Worm (Caenorhabditis elegans) whole organism, L4 larva: ENCODE results near the gene sqv-1.

Experiments
- aly-2 ChIP-seq: sonication (generic microtip); optimal IDR thresholded peaks from 2 replicates; lab custom pipeline; 2018; ENCODE audit warnings: missing biosample characterization, missing genetic modification characterization
- ama-1 ChIP-seq: fragments of 150-350 bp; optimal IDR thresholded peaks from 2 replicates; lab custom pipeline; 2014; ENCODE audit warnings: inconsistent platforms, mixed read lengths
- attf-4 ChIP-seq: sonication (generic microtip); optimal IDR thresholded peaks from 3 replicates; lab custom pipeline; 2017; ENCODE audit warnings: missing biosample characterization, missing genetic modification characterization
- fkh-10 ChIP-seq: fragments of 150-350 bp; optimal IDR thresholded peaks from 2 replicates; lab custom pipeline; 2014; ENCODE audit warnings: missing biosample characterization, missing genetic modification reagents, missing genetic modification characterization
- lin-13 ChIP-seq: fragments of 150-350 bp; optimal IDR thresholded peaks from 2 replicates; lab custom pipeline; 2014; ENCODE audit warnings: missing biosample characterization, missing genetic modification reagents, missing genetic modification characterization
- nhr-10 ChIP-seq: fragments of 150-350 bp; optimal IDR thresholded peaks from 2 replicates; lab custom pipeline; 2014; ENCODE audit warnings: missing biosample characterization, missing genetic modification characterization
- pqm-1 ChIP-seq: sonication (generic microtip); optimal IDR thresholded peaks from 2 replicates; lab custom pipeline; 2017; ENCODE audit warnings: missing biosample characterization, missing genetic modification characterization
- spr-1 ChIP-seq: sonication (generic microtip); optimal IDR thresholded peaks from 2 replicates; lab custom pipeline; 2016; ENCODE audit warnings: mild to moderate bottlenecking, missing genetic modification characterization, missing compliant biosample characterization
- spr-3 ChIP-seq: fragments of 200-800 bp; sonication (Bioruptor generic); optimal IDR thresholded peaks from 2 replicates; lab custom pipeline; 2018; ENCODE audit warnings: mild to moderate bottlenecking, missing genetic modification characterization, missing compliant biosample characterization
- unc-130 ChIP-seq: sonication (generic microtip); optimal IDR thresholded peaks from 2 replicates; lab custom pipeline; 2016; ENCODE audit warnings: missing genetic modification reagents, missing genetic modification characterization, missing compliant biosample characterization

- no peak for TF ChIP-seq pqm-1 (tag; lab: Kevin White, UChicago)
- TF ChIP-seq nhr-10 (tag; lab: Kevin White, UChicago): no peak
- TF ChIP-seq ama-1 (lab: Kevin White, UChicago): no peak
- no peak for TF ChIP-seq lin-13
- no peak for TF ChIP-seq aly-2 (tag; lab: Kevin White, UChicago)
- TF ChIP-seq unc-130: no peak
- no peak for TF ChIP-seq spr-3 (GFP tag; lab: Kevin White, UChicago)
- TF ChIP-seq attf-4 (tag; lab: Kevin White, UChicago): no peak
- TF ChIP-seq fkh-10: no peak
- TF ChIP-seq spr-1 (tag; lab: Kevin White, UChicago): no peak
These were observed 21.8 kb downstream of the sqv-1 start, which contains the start of gene D2096.9 for ce11 chrIV:8382695-8383094.
